Worm (Caenorhabditis elegans) whole organism, L4 larva: ENCODE data around the gene Y108G3AL.2.

Experiments
- F10B5.3 ChIP-seq: sonication (generic microtip); optimal IDR thresholded peaks from 2 replicates; lab custom pipeline; 2016; ENCODE audit warnings: mild to moderate bottlenecking, missing genetic modification characterization, missing compliant biosample characterization
- F49E8.2 ChIP-seq: sonication (generic microtip); optimal IDR thresholded peaks from 2 replicates; lab custom pipeline; 2016; ENCODE audit warnings: missing compliant biosample characterization, mild to moderate bottlenecking, missing genetic modification characterization, borderline replicate concordance
- T20F7.1 ChIP-seq: fragments of 200-800 bp; sonication (Bioruptor generic); optimal IDR thresholded peaks from 2 replicates; lab custom pipeline; 2018; ENCODE audit warnings: mild to moderate bottlenecking, missing genetic modification characterization, missing compliant biosample characterization
- Y105C5A.15 ChIP-seq: fragments of 200-800 bp; sonication (Bioruptor generic); IDR thresholded peaks from 2 replicates; pipeline ENCODE4 v1.3.6; 2022; ENCODE audit warnings: missing genetic modification characterization, missing compliant biosample characterization
- aha-1 ChIP-seq: fragments of 150-350 bp; peaks from one replicate; lab custom pipeline; 2014; ENCODE audit warnings: missing biosample characterization, missing genetic modification characterization
- aly-2 ChIP-seq: sonication (generic microtip); optimal IDR thresholded peaks from 2 replicates; lab custom pipeline; 2018; ENCODE audit warnings: missing biosample characterization, missing genetic modification characterization
- ama-1 ChIP-seq: fragments of 150-350 bp; optimal IDR thresholded peaks from 2 replicates; lab custom pipeline; 2014; ENCODE audit warnings: inconsistent platforms, mixed read lengths
- ceh-28 ChIP-seq: fragments of 150-350 bp; optimal IDR thresholded peaks from 2 replicates; lab custom pipeline; 2014; ENCODE audit warnings: missing biosample characterization, missing genetic modification reagents, missing genetic modification characterization
- ceh-82 ChIP-seq: sonication (generic microtip); optimal IDR thresholded peaks from 2 replicates; lab custom pipeline; 2017; ENCODE audit warnings: missing biosample characterization, missing genetic modification characterization
- ces-1 ChIP-seq: fragments of 150-350 bp; sonication (generic microtip); optimal IDR thresholded peaks from 4 replicates; lab custom pipeline; 2014; ENCODE audit warnings: missing biosample characterization, missing genetic modification reagents, missing genetic modification characterization
- cey-2 ChIP-seq: sonication (generic microtip); optimal IDR thresholded peaks from 3 replicates; lab custom pipeline; 2017; ENCODE audit warnings: missing genetic modification characterization, mild to moderate bottlenecking, missing compliant biosample characterization, antibody characterized with exemption, borderline replicate concordance; ENCODE audit not compliant: insufficient read depth
- ctbp-1 ChIP-seq: fragments of 200-800 bp; sonication (Bioruptor generic); IDR thresholded peaks from 2 replicates; pipeline ENCODE4 v1.3.6; 2022; ENCODE audit warnings: missing genetic modification reagents, missing genetic modification characterization, missing compliant biosample characterization
- daf-16 ChIP-seq, 3 experiments: sonication (generic microtip); optimal IDR thresholded peaks; 2 replicates each; lab custom pipeline; 2016 to 2017; ENCODE audit warnings: missing genetic modification characterization in 3 of 3, missing genetic modification reagents in 3 of 3, mild to moderate bottlenecking in 2 of 3, missing compliant biosample characterization in 2 of 3, missing biosample characterization in 1 of 3, moderate library complexity in 1 of 3
- daf-19 ChIP-seq: fragments of 200-800 bp; sonication (Bioruptor generic); conservative IDR thresholded peaks from 2 replicates; pipeline ENCODE4 v1.3.6; 2022; ENCODE audit warnings: missing genetic modification characterization, missing compliant biosample characterization
- dmd-6 ChIP-seq: fragments of 200-800 bp; sonication (Bioruptor generic); IDR thresholded peaks from 2 replicates; pipeline ENCODE4 v1.3.6; 2022; ENCODE audit warnings: missing genetic modification reagents, missing genetic modification characterization, missing compliant biosample characterization
- dpl-1 ChIP-seq: fragments of 150-350 bp; optimal IDR thresholded peaks from 2 replicates; lab custom pipeline; 2014; ENCODE audit warnings: missing biosample characterization, missing genetic modification reagents, missing genetic modification characterization
- dve-1 ChIP-seq: sonication (generic microtip); optimal IDR thresholded peaks from 2 replicates; lab custom pipeline; 2017; ENCODE audit warnings: antibody characterized with exemption, mild to moderate bottlenecking, missing genetic modification characterization, missing compliant biosample characterization; ENCODE audit not compliant: insufficient read depth
- egl-43 ChIP-seq: fragments of 200-800 bp; sonication (Bioruptor generic); IDR thresholded peaks from 2 replicates; pipeline ENCODE4 v1.3.6; 2022; ENCODE audit warnings: missing genetic modification reagents, missing genetic modification characterization, missing compliant biosample characterization
- fos-1 ChIP-seq: fragments of 150-350 bp; optimal IDR thresholded peaks from 2 replicates; lab custom pipeline; 2014; ENCODE audit warnings: missing biosample characterization, missing genetic modification characterization
- hif-1 ChIP-seq, 2 experiments: sonication (generic microtip); optimal IDR thresholded peaks; 2 replicates each; lab custom pipeline; 2016 to 2017; ENCODE audit warnings: missing compliant biosample characterization in 2 of 2, missing genetic modification characterization in 2 of 2, missing genetic modification reagents in 2 of 2, missing genotype in 2 of 2, mild to moderate bottlenecking in 1 of 2
- hlh-11 ChIP-seq: fragments of 200-800 bp; sonication (Bioruptor generic); optimal IDR thresholded peaks from 2 replicates; lab custom pipeline; 2018; ENCODE audit warnings: mild to moderate bottlenecking, missing genetic modification characterization, missing compliant biosample characterization
- hlh-30 ChIP-seq: sonication (generic microtip); optimal IDR thresholded peaks from 2 replicates; lab custom pipeline; 2017; ENCODE audit warnings: antibody characterized with exemption, mild to moderate bottlenecking, missing genetic modification characterization, missing compliant biosample characterization; ENCODE audit not compliant: insufficient read depth
- jun-1 ChIP-seq: fragments of 150-350 bp; optimal IDR thresholded peaks from 2 replicates; lab custom pipeline; 2014; ENCODE audit warnings: missing biosample characterization, missing genetic modification reagents, missing genetic modification characterization
- lim-7 ChIP-seq: fragments of 200-800 bp; sonication (Bioruptor generic); IDR thresholded peaks from 2 replicates; pipeline ENCODE4 v1.3.6; 2022; ENCODE audit warnings: missing genetic modification characterization, missing compliant biosample characterization
- lin-13 ChIP-seq: fragments of 150-350 bp; optimal IDR thresholded peaks from 2 replicates; lab custom pipeline; 2014; ENCODE audit warnings: missing biosample characterization, missing genetic modification reagents, missing genetic modification characterization
- lin-38 ChIP-seq: fragments of 200-800 bp; sonication (Bioruptor generic); IDR thresholded peaks from 2 replicates; pipeline ENCODE4 v1.3.6; 2022; ENCODE audit warnings: missing genetic modification reagents, missing genetic modification characterization, missing compliant biosample characterization
- lsy-2 ChIP-seq, 2 experiments: fragments of 150-350 bp in 1 of 2; sonication (generic microtip) in 1 of 2; optimal IDR thresholded peaks; 2 replicates each; lab custom pipeline; 2014 to 2017; ENCODE audit warnings: missing biosample characterization in 2 of 2, missing genetic modification characterization in 2 of 2
- mdl-1 ChIP-seq, 2 experiments: fragments of 150-350 bp in 1 of 2; sonication (generic microtip) in 1 of 2; optimal IDR thresholded peaks; 2 replicates each; lab custom pipeline; 2014 to 2017; ENCODE audit warnings: missing biosample characterization in 2 of 2, missing genetic modification characterization in 2 of 2
- mep-1 ChIP-seq: fragments of 150-350 bp; sonication (generic microtip); optimal IDR thresholded peaks from 3 replicates; lab custom pipeline; 2014; ENCODE audit warnings: missing biosample characterization, missing genetic modification characterization
- mxl-2 ChIP-seq: fragments of 200-800 bp; sonication (Bioruptor generic); conservative IDR thresholded peaks from 2 replicates; pipeline ENCODE4 v1.3.6; 2022; ENCODE audit warnings: missing genetic modification reagents, missing genetic modification characterization, missing compliant biosample characterization
- nhr-10 ChIP-seq: fragments of 150-350 bp; optimal IDR thresholded peaks from 2 replicates; lab custom pipeline; 2014; ENCODE audit warnings: missing biosample characterization, missing genetic modification characterization
- nhr-102 ChIP-seq: sonication (generic microtip); optimal IDR thresholded peaks from 2 replicates; lab custom pipeline; 2016; ENCODE audit warnings: mild to moderate bottlenecking, missing genetic modification characterization, moderate library complexity, missing compliant biosample characterization
- nhr-111 ChIP-seq: fragments of 200-800 bp; sonication (Bioruptor generic); optimal IDR thresholded peaks from 2 replicates; lab custom pipeline; 2018; ENCODE audit warnings: mild to moderate bottlenecking, missing genetic modification characterization, missing compliant biosample characterization
- nhr-48 ChIP-seq: sonication (generic microtip); optimal IDR thresholded peaks from 2 replicates; lab custom pipeline; 2016; ENCODE audit warnings: mild to moderate bottlenecking, missing genetic modification characterization, missing compliant biosample characterization
- nhr-6 ChIP-seq: fragments of 150-350 bp; optimal IDR thresholded peaks from 2 replicates; lab custom pipeline; 2014; ENCODE audit warnings: missing biosample characterization, missing genetic modification characterization
- nhr-77 ChIP-seq: fragments of 150-350 bp; optimal IDR thresholded peaks from 2 replicates; lab custom pipeline; 2014; ENCODE audit warnings: missing biosample characterization, missing genetic modification characterization
- pha-4 ChIP-seq, 2 experiments: fragments of 150-350 bp in 1 of 2; fragments of 200-800 bp in 1 of 2; sonication (Bioruptor generic) in 1 of 2; IDR thresholded peaks in 1 of 2; optimal IDR thresholded peaks in 1 of 2; 2 replicates each; pipeline versions ENCODE4 v1.3.6 to Lab custom; 2014 to 2022; ENCODE audit warnings: missing genetic modification characterization in 2 of 2, missing genetic modification reagents in 2 of 2, missing biosample characterization in 1 of 2, missing compliant biosample characterization in 1 of 2
- rbr-2 ChIP-seq: sonication (generic microtip); optimal IDR thresholded peaks from 2 replicates; lab custom pipeline; 2016; ENCODE audit warnings: missing genotype, missing genetic modification characterization, missing compliant biosample characterization
- saeg-2 ChIP-seq: fragments of 200-800 bp; sonication (Bioruptor generic); IDR thresholded peaks from 2 replicates; pipeline ENCODE4 v1.3.6; 2022; ENCODE audit warnings: missing genetic modification reagents, missing genetic modification characterization, missing compliant biosample characterization
- snpc-1.2 ChIP-seq: fragments of 200-800 bp; sonication (Bioruptor generic); IDR thresholded peaks from 2 replicates; pipeline ENCODE4 v1.3.6; 2022; ENCODE audit warnings: missing genetic modification reagents, missing genetic modification characterization, missing compliant biosample characterization
- snpc-4 ChIP-seq: fragments of 150-350 bp; optimal IDR thresholded peaks from 2 replicates; lab custom pipeline; 2014; ENCODE audit warnings: missing biosample characterization, missing genetic modification characterization
- unc-39 ChIP-seq: sonication (generic microtip); optimal IDR thresholded peaks from 2 replicates; lab custom pipeline; 2017; ENCODE audit warnings: missing biosample characterization, missing genetic modification characterization
- vab-7 ChIP-seq: fragments of 200-800 bp; sonication (Bioruptor generic); IDR thresholded peaks from 2 replicates; pipeline ENCODE4 v1.3.6; 2022; ENCODE audit warnings: missing genetic modification reagents, missing genetic modification characterization, missing compliant biosample characterization
- zag-1 ChIP-seq: fragments of 150-350 bp; optimal IDR thresholded peaks from 2 replicates; lab custom pipeline; 2014; ENCODE audit warnings: missing biosample characterization, missing genetic modification characterization
- zfp-2 ChIP-seq: sonication (generic microtip); optimal IDR thresholded peaks from 2 replicates; lab custom pipeline; 2016; ENCODE audit warnings: mild to moderate bottlenecking, missing genetic modification characterization, missing compliant biosample characterization
- zip-2 ChIP-seq: fragments of 150-350 bp; optimal IDR thresholded peaks from 2 replicates; lab custom pipeline; 2014; ENCODE audit warnings: missing biosample characterization, missing genetic modification characterization
- ztf-7 ChIP-seq: fragments of 150-350 bp; optimal IDR thresholded peaks from 2 replicates; lab custom pipeline; 2014; ENCODE audit warnings: missing biosample characterization, missing genetic modification characterization

Gene Y108G3AL.2

DNA sequence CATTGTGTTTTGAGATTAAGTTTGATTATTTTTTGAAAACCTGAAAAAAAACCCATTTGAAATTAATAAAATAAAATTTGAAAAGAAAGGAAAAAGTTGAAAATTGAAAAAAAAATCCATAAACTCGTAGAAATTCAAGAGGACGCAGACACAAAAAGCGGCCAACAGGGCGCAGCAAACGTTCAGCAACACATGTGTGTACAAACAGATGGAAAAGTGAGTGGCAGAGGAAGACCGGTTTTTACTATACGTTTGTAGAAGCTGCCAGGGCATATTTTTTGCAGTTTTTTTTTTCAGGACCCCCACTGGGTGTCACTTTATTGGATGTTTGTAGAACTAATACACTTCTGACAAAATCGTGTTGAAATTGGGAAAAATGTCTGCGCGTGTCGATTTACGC is 44.0 kb upstream of the Y108G3AL.2 start, which contains the start of gene cgp-1 (continued):
- TF ChIP-seq dpl-1 (peak; percentile 26), vab-7 (GFP tag; lab: Robert Waterston, UW) (no peak), nhr-111 (GFP tag; lab: Kevin White, UChicago) (no peak), mdl-1 (tag; optimal IDR thresholded peaks at IDR 0.05; lab: Kevin White, UChicago) (peak in 1 of 2 experiments; percentile 38), mxl-2 (no peak)

DNA sequence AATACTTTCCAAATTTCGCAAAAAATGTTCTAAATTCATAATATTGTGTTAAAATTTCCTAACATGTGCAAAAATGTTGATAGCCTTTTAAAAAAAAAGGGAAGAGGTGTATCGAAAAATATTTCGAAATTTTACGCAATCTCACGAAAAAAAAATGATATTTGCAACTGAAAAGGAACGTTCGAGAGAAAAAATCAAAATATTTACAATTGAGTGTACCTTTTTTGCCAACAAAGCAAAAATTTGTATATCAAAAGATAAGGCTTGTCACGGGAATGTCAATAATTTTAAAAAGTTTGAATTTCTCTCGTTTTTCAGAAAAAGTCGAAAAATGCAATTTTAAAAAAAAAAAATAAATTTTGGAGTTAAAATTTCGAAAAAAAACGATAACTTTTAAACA is 43.3 kb upstream of the Y108G3AL.2 start:
- TF ChIP-seq lsy-2 (tag; optimal IDR thresholded peaks at IDR 0.05; lab: Kevin White, UChicago) (peak in 1 of 2 experiments; percentile 45), T20F7.1 (GFP tag; lab: Kevin White, UChicago) (peak; percentile 72), zfp-2 (tag; lab: Kevin White, UChicago) (no peak), nhr-102 (tag; lab: Kevin White, UChicago) (peak; percentile 17), dmd-6 (GFP tag; lab: Robert Waterston, UW) (peak; percentile 56), nhr-48 (tag; lab: Kevin White, UChicago) (no peak), zip-2 (tag; lab: Kevin White, UChicago) (peak; percentile 99), pha-4 (GFP tag; IDR thresholded peaks at IDR 0.05; lab: Robert Waterston, UW) (peak; percentile 10; the same call in 1 of the 2 replicates), pha-4 (tag; optimal IDR thresholded peaks at IDR 0.05; lab: Kevin White, UChicago) (no peak), egl-43 (GFP tag; lab: Robert Waterston, UW) (no peak), ceh-28 (tag; lab: Kevin White, UChicago) (no peak), zag-1 (no peak), hlh-30 (tag; lab: Kevin White, UChicago) (peak; percentile 18), aly-2 (tag; lab: Kevin White, UChicago) (no peak), lim-7 (no peak), ztf-7 (tag; lab: Kevin White, UChicago) (peak; percentile 92), lin-38 (peak; percentile 30; the same call in 1 of the 2 replicates), hif-1 (tag; optimal IDR thresholded peaks at IDR 0.05; lab: Kevin White, UChicago) (peak in 1 of 2 experiments; percentile 12), saeg-2 (GFP tag; lab: Robert Waterston, UW) (0 out of 2 replicates have a peak, but pooled peaks have one; percentile 28), mep-1 (tag; lab: Kevin White, UChicago) (peak; percentile 8), ceh-82 (tag; lab: Kevin White, UChicago) (no peak), hlh-11 (tag; lab: Kevin White, UChicago) (peak; percentile 13), dve-1 (tag; lab: Kevin White, UChicago) (peak; percentile 60), daf-16 (GFP tag; optimal IDR thresholded peaks at IDR 0.05; lab: Kevin White, UChicago) (peak in 1 of 2 experiments; percentile 46), daf-16 (tag; optimal IDR thresholded peaks at IDR 0.05; lab: Kevin White, UChicago) (peak; percentile 72), ctbp-1 (GFP tag; lab: Robert Waterston, UW) (0 out of 2 replicates have a peak, but pooled peaks have one; percentile 24)

DNA sequence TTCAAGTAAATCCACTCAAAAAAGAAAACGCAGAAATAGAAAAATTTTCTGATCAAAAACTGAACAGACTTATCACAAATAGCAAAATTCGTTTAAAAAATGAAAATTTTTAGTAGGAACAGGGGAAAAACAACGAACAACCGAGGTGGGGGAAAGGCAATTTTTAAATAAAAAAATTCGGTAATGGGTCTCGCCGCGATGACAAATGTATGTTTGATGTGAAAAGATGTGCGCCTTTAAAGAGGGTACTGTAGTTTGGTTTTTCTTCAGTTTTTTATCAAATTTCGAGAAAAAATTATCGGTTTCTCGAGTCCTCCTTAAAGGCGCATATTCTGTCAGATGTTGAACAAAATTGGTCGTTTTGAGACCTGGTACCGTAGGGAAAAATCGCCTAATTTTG is 42.9 kb upstream of the Y108G3AL.2 start:
- TF ChIP-seq ces-1 (no peak), cey-2 (no peak), nhr-6 (tag; lab: Kevin White, UChicago) (no peak), F10B5.3 (tag; lab: Kevin White, UChicago) (no peak), fos-1 (tag; lab: Kevin White, UChicago) (no peak), vab-7 (GFP tag; lab: Robert Waterston, UW) (no peak), daf-19 (no peak), F49E8.2 (tag; lab: Kevin White, UChicago) (peak; percentile 29), zag-1 (no peak), ama-1 (lab: Kevin White, UChicago) (no peak), Y105C5A.15 (GFP tag; lab: Robert Waterston, UW) (no peak), rbr-2 (tag; lab: Kevin White, UChicago) (no peak), unc-39 (no peak), nhr-77 (tag; lab: Kevin White, UChicago) (no peak), nhr-10 (tag; lab: Kevin White, UChicago) (no peak), hif-1 (tag; optimal IDR thresholded peaks at IDR 0.05; lab: Kevin White, UChicago) (no peak), aha-1 (tag; lab: Kevin White, UChicago) (peak; percentile 70), ceh-28 (tag; lab: Kevin White, UChicago) (no peak), lin-13 (no peak), jun-1 (tag; lab: Kevin White, UChicago) (no peak), dve-1 (tag; lab: Kevin White, UChicago) (no peak), snpc-1.2 (GFP tag; lab: Robert Waterston, UW) (no peak), lsy-2 (tag; optimal IDR thresholded peaks at IDR 0.05; lab: Kevin White, UChicago) (no peak), snpc-4 (tag; lab: Kevin White, UChicago) (no peak)
